Worm (Caenorhabditis elegans) whole organism, L3 larva: ENCODE data around the gene srx-4.

Source experiments
- R02D3.7 ChIP-seq: fragments of 150-350 bp; optimal IDR thresholded peaks from 2 replicates; lab custom pipeline; 2014; ENCODE audit warnings: missing biosample characterization, missing genetic modification characterization
- ama-1 ChIP-seq: fragments of 150-350 bp; optimal IDR thresholded peaks from 2 replicates; lab custom pipeline; 2018
- ceh-16 ChIP-seq: sonication (generic microtip); optimal IDR thresholded peaks from 2 replicates; lab custom pipeline; 2017; ENCODE audit warnings: missing biosample characterization, missing genetic modification characterization
- ceh-82 ChIP-seq: fragments of 150-350 bp; optimal IDR thresholded peaks from 2 replicates; lab custom pipeline; 2014; ENCODE audit warnings: missing biosample characterization, missing genetic modification characterization
- elt-1 ChIP-seq: fragments of 150-350 bp; optimal IDR thresholded peaks from 2 replicates; lab custom pipeline; 2014; ENCODE audit warnings: missing biosample characterization, missing genetic modification characterization
- fos-1 ChIP-seq: fragments of 150-350 bp; optimal IDR thresholded peaks from 2 replicates; lab custom pipeline; 2014; ENCODE audit warnings: missing biosample characterization, missing genetic modification characterization
- lsy-12 ChIP-seq: sonication (generic microtip); optimal IDR thresholded peaks from 2 replicates; lab custom pipeline; 2016; ENCODE audit warnings: mild to moderate bottlenecking, missing genetic modification characterization, missing compliant biosample characterization
- nfya-1 ChIP-seq: sonication (generic microtip); optimal IDR thresholded peaks from 2 replicates; lab custom pipeline; 2017; ENCODE audit warnings: missing genetic modification characterization, mild to moderate bottlenecking, missing compliant biosample characterization, antibody characterized with exemption, moderate library complexity; ENCODE audit not compliant: insufficient read depth
- nhr-237 ChIP-seq: fragments of 150-350 bp; optimal IDR thresholded peaks from 2 replicates; lab custom pipeline; 2014; ENCODE audit warnings: missing biosample characterization, missing genetic modification characterization
- nhr-25 ChIP-seq: sonication (generic microtip); optimal IDR thresholded peaks from 2 replicates; lab custom pipeline; 2017; ENCODE audit warnings: missing biosample characterization, missing genetic modification characterization
- nhr-76 ChIP-seq: fragments of 150-350 bp; sonication (generic microtip); optimal IDR thresholded peaks from 5 replicates; lab custom pipeline; 2014; ENCODE audit warnings: missing biosample characterization, missing genetic modification characterization
- unc-62 ChIP-seq: fragments of 150-350 bp; sonication (generic microtip); optimal IDR thresholded peaks from 4 replicates; lab custom pipeline; 2014; ENCODE audit warnings: missing biosample characterization, missing genetic modification reagents, missing genetic modification characterization

DNA sequence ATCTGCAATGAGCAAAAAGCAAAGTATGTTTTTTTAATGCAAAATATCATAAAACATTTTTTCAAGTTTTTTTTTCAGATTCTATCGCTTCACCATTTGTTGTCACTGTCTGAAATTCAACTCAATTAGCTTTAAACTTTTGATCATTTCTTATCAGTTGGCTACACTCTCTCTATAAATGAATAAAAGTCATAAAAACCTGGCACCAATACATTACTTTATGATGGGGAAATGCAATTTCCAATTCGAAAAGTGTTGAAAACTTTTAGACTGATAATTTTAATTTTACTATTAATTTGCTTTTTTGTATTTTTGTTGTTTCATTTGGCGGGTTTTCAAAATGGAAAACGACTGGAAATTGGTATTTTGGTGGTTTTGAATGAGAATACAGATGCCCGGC is 8.7 kb downstream of the srx-4 start, which contains the start of gene F31F4.1:
- TF ChIP-seq nhr-25, result no peak
- TF ChIP-seq nfya-1 (tag; lab: Kevin White, UChicago), result no peak
- TF ChIP-seq ceh-16 (tag; lab: Kevin White, UChicago), result no peak
- TF ChIP-seq lsy-12 (tag; lab: Kevin White, UChicago), result no peak
- TF ChIP-seq fos-1 (tag; lab: Kevin White, UChicago), result no peak
- no peak for TF ChIP-seq elt-1 (tag; lab: Kevin White, UChicago)
- TF ChIP-seq ama-1 (lab: Kevin White, UChicago), result no peak
- TF ChIP-seq nhr-76 (tag; lab: Kevin White, UChicago), result no peak
- no peak for TF ChIP-seq ceh-82
- no peak for TF ChIP-seq unc-62
- no peak for TF ChIP-seq R02D3.7
- no peak for TF ChIP-seq nhr-237 (tag; lab: Kevin White, UChicago)
